Worm (Caenorhabditis elegans) whole organism, L2 larva: ENCODE data around the gene C09F5.3.

Source experiments
- aly-2 ChIP-seq: fragments of 150-350 bp; optimal IDR thresholded peaks from 2 replicates; lab custom pipeline; 2014; ENCODE audit warnings: missing biosample characterization, missing genetic modification characterization
- ama-1 ChIP-seq: fragments of 150-350 bp; optimal IDR thresholded peaks from 2 replicates; lab custom pipeline; 2018; ENCODE audit warnings: inconsistent platforms
- egl-27 ChIP-seq: sonication (generic microtip); optimal IDR thresholded peaks from 3 replicates; lab custom pipeline; 2017; ENCODE audit warnings: missing biosample characterization, missing genetic modification reagents, missing genetic modification characterization
- elt-1 ChIP-seq: fragments of 150-350 bp; optimal IDR thresholded peaks from 2 replicates; lab custom pipeline; 2014; ENCODE audit warnings: missing biosample characterization, missing genetic modification characterization
- fos-1 ChIP-seq: fragments of 150-350 bp; optimal IDR thresholded peaks from 2 replicates; lab custom pipeline; 2014; ENCODE audit warnings: missing biosample characterization, missing genetic modification characterization
- lin-11 ChIP-seq: fragments of 150-350 bp; sonication (generic microtip); optimal IDR thresholded peaks from 2 replicates; lab custom pipeline; 2014; ENCODE audit warnings: missing biosample characterization, missing genetic modification characterization, inconsistent platforms, mixed read lengths
- mdl-1 ChIP-seq, 2 experiments: fragments of 150-350 bp in 1 of 2; sonication (generic microtip) in 1 of 2; optimal IDR thresholded peaks; 2 replicates each; lab custom pipeline; 2017; ENCODE audit warnings: missing biosample characterization in 2 of 2, missing genetic modification characterization in 2 of 2
- sem-4 ChIP-seq: fragments of 150-350 bp; optimal IDR thresholded peaks from 2 replicates; lab custom pipeline; 2014; ENCODE audit warnings: missing biosample characterization, missing genetic modification reagents, missing genetic modification characterization
- snpc-4 ChIP-seq: fragments of 150-350 bp; optimal IDR thresholded peaks from 2 replicates; lab custom pipeline; 2014; ENCODE audit warnings: missing biosample characterization, missing genetic modification characterization
- unc-39 ChIP-seq: fragments of 150-350 bp; optimal IDR thresholded peaks from 2 replicates; lab custom pipeline; 2014; ENCODE audit warnings: missing biosample characterization, missing genetic modification characterization
- ztf-4 ChIP-seq: fragments of 150-350 bp; optimal IDR thresholded peaks from 2 replicates; lab custom pipeline; 2014; ENCODE audit warnings: missing biosample characterization, missing genetic modification characterization

- no peak for TF ChIP-seq snpc-4 (tag; lab: Kevin White, UChicago)
- TF ChIP-seq elt-1 (tag; lab: Kevin White, UChicago), result no peak
- TF ChIP-seq unc-39 (tag; lab: Kevin White, UChicago), result no peak
- no peak for TF ChIP-seq egl-27 (tag; lab: Kevin White, UChicago)
- TF ChIP-seq ztf-4 (tag; lab: Kevin White, UChicago), result no peak
- TF ChIP-seq lin-11, result no peak
- TF ChIP-seq mdl-1 (tag; optimal IDR thresholded peaks at IDR 0.05; lab: Kevin White, UChicago), result no peak
- TF ChIP-seq sem-4 (tag; lab: Kevin White, UChicago), result no peak
- no peak for TF ChIP-seq ama-1 (lab: Kevin White, UChicago)
- TF ChIP-seq fos-1 (tag; lab: Kevin White, UChicago), result no peak
- TF ChIP-seq aly-2 (tag; lab: Kevin White, UChicago), result no peak
Observed at ce11 chrIII:636067-636466, 29.0 kb downstream of the C09F5.3 start, which contains the start of gene T19C3.7.
